Worm (Caenorhabditis elegans) whole organism, L4 larva: ENCODE results near the gene nspc-18.

ENCODE experiments used
- ces-1 ChIP-seq: fragments of 150-350 bp; sonication (generic microtip); optimal IDR thresholded peaks from 4 replicates; lab custom pipeline; 2014; ENCODE audit warnings: missing biosample characterization, missing genetic modification reagents, missing genetic modification characterization
- nhr-11 ChIP-seq: fragments of 150-350 bp; optimal IDR thresholded peaks from 2 replicates; lab custom pipeline; 2014; ENCODE audit warnings: missing biosample characterization, missing genetic modification characterization
- nhr-111 ChIP-seq: fragments of 200-800 bp; sonication (Bioruptor generic); optimal IDR thresholded peaks from 2 replicates; lab custom pipeline; 2018; ENCODE audit warnings: mild to moderate bottlenecking, missing genetic modification characterization, missing compliant biosample characterization

ce11 chrX:14504551-14504902 lies 22.9 kb downstream of the nspc-18 start:
- TF ChIP-seq ces-1 (GFP tag; lab: Kevin White, UChicago) (no peak), nhr-11 (no peak), nhr-111 (no peak)
